Fruit fly (Drosophila melanogaster) whole organism, prepupa: ENCODE results near the gene Gdap1.

Experiments used
- CG16779 ChIP-seq: fragments of 200-800 bp; sonication (Bioruptor generic); optimal IDR thresholded peaks from 3 replicates; lab custom pipeline; 2017; ENCODE audit warnings: missing biosample characterization, mild to moderate bottlenecking, missing genetic modification characterization
- CG6808 ChIP-seq: fragments of 200-800 bp; sonication (Bioruptor generic); optimal IDR thresholded peaks from 3 replicates; lab custom pipeline; 2017; ENCODE audit warnings: missing biosample characterization, missing genetic modification characterization, mild to moderate bottlenecking, moderate library complexity, missing genetic modification reagents
- CG6854 ChIP-seq: fragments of 200-800 bp; sonication (Bioruptor generic); optimal IDR thresholded peaks from 2 replicates; lab custom pipeline; 2017; ENCODE audit warnings: missing biosample characterization, mild to moderate bottlenecking, missing genetic modification characterization
- Gug ChIP-seq: fragments of 200-800 bp; sonication (Bioruptor generic); IDR thresholded peaks from 2 replicates; pipeline ENCODE4 v1.3.6; 2022; ENCODE audit warnings: missing biosample characterization, missing genetic modification characterization
- Hr38 ChIP-seq: sonication (Bioruptor generic); optimal IDR thresholded peaks from 2 replicates; lab custom pipeline; 2016; ENCODE audit warnings: missing biosample characterization, missing genetic modification characterization

dm6 chr3L:5178903-5179302, 37.1 kb downstream of the Gdap1 start:
- TF ChIP-seq CG16779 (tag; lab: Kevin White, UChicago), result no peak
- no peak for TF ChIP-seq Hr38 (GFP tag; lab: Kevin White, UChicago)
- no peak for TF ChIP-seq Gug
- TF ChIP-seq CG6808 (GFP tag; lab: Kevin White, UChicago), result no peak
- no peak for TF ChIP-seq CG6854 (GFP tag; lab: Kevin White, UChicago)
